Worm (Caenorhabditis elegans) whole organism, L2 larva: ENCODE results near the gene Y49F6B.6.

Experiments
- C34F6.9 ChIP-seq: fragments of 150-350 bp; optimal IDR thresholded peaks from 2 replicates; lab custom pipeline; 2014; ENCODE audit warnings: missing biosample characterization, missing genetic modification characterization
- F13H6.1 ChIP-seq: sonication (generic microtip); optimal IDR thresholded peaks from 2 replicates; lab custom pipeline; 2016; ENCODE audit warnings: missing genetic modification characterization, missing compliant biosample characterization
- aly-2 ChIP-seq: fragments of 150-350 bp; optimal IDR thresholded peaks from 2 replicates; lab custom pipeline; 2014; ENCODE audit warnings: missing biosample characterization, missing genetic modification characterization
- ceh-16 ChIP-seq: fragments of 150-350 bp; optimal IDR thresholded peaks from 2 replicates; lab custom pipeline; 2014; ENCODE audit warnings: missing biosample characterization, missing genetic modification characterization
- crh-2 ChIP-seq: sonication (generic microtip); optimal IDR thresholded peaks from 2 replicates; lab custom pipeline; 2017; ENCODE audit warnings: missing biosample characterization, missing genetic modification characterization
- egl-27 ChIP-seq: sonication (generic microtip); optimal IDR thresholded peaks from 3 replicates; lab custom pipeline; 2017; ENCODE audit warnings: missing biosample characterization, missing genetic modification reagents, missing genetic modification characterization
- fos-1 ChIP-seq: fragments of 150-350 bp; optimal IDR thresholded peaks from 2 replicates; lab custom pipeline; 2014; ENCODE audit warnings: missing biosample characterization, missing genetic modification characterization
- gmeb-1 ChIP-seq: fragments of 150-350 bp; optimal IDR thresholded peaks from 2 replicates; lab custom pipeline; 2014; ENCODE audit warnings: missing biosample characterization, missing genetic modification characterization
- lin-11 ChIP-seq: fragments of 150-350 bp; sonication (generic microtip); optimal IDR thresholded peaks from 2 replicates; lab custom pipeline; 2014; ENCODE audit warnings: missing biosample characterization, missing genetic modification characterization, inconsistent platforms, mixed read lengths
- lin-13 ChIP-seq: fragments of 150-350 bp; optimal IDR thresholded peaks from 2 replicates; lab custom pipeline; 2014; ENCODE audit warnings: missing biosample characterization, missing genetic modification reagents, missing genetic modification characterization
- lsy-2 ChIP-seq, 2 experiments: fragments of 150-350 bp in 1 of 2; sonication (generic microtip) in 1 of 2; optimal IDR thresholded peaks; 2 replicates each; lab custom pipeline; 2014 to 2017; ENCODE audit warnings: missing biosample characterization in 2 of 2, missing genetic modification characterization in 2 of 2
- mab-5 ChIP-seq: fragments of 150-350 bp; optimal IDR thresholded peaks from 2 replicates; lab custom pipeline; 2014; ENCODE audit warnings: missing biosample characterization, missing genetic modification characterization
- mbf-1 ChIP-seq: sonication (generic microtip); optimal IDR thresholded peaks from 2 replicates; lab custom pipeline; 2017; ENCODE audit warnings: missing biosample characterization, missing genetic modification characterization
- nhr-12 ChIP-seq: fragments of 150-350 bp; optimal IDR thresholded peaks from 2 replicates; lab custom pipeline; 2014; ENCODE audit warnings: missing biosample characterization, missing genetic modification characterization
- nhr-129 ChIP-seq: fragments of 150-350 bp; optimal IDR thresholded peaks from 2 replicates; lab custom pipeline; 2014; ENCODE audit warnings: missing biosample characterization, missing genetic modification characterization
- nhr-21 ChIP-seq: fragments of 150-350 bp; optimal IDR thresholded peaks from 2 replicates; lab custom pipeline; 2014; ENCODE audit warnings: missing biosample characterization, missing genetic modification characterization
- nhr-25 ChIP-seq: fragments of 150-350 bp; sonication (generic microtip); optimal IDR thresholded peaks from 3 replicates; lab custom pipeline; 2014; ENCODE audit warnings: missing biosample characterization, missing genetic modification characterization
- peb-1 ChIP-seq: fragments of 150-350 bp; optimal IDR thresholded peaks from 2 replicates; lab custom pipeline; 2014; ENCODE audit warnings: missing biosample characterization, missing genetic modification characterization
- skn-1 ChIP-seq: sonication (generic microtip); optimal IDR thresholded peaks from 2 replicates; lab custom pipeline; 2017; ENCODE audit warnings: missing biosample characterization, missing genetic modification characterization
- sma-3 ChIP-seq: sonication (generic microtip); optimal IDR thresholded peaks from 2 replicates; lab custom pipeline; 2016; ENCODE audit warnings: missing genetic modification reagents, missing genetic modification characterization, missing compliant biosample characterization
- sma-9 ChIP-seq, 2 experiments: fragments of 150-350 bp in 1 of 2; sonication (generic microtip) in 1 of 2; optimal IDR thresholded peaks; 2 replicates each; lab custom pipeline; 2014 to 2016; ENCODE audit warnings: missing genetic modification characterization in 2 of 2, mild to moderate bottlenecking in 1 of 2, missing biosample characterization in 1 of 2, missing compliant biosample characterization in 1 of 2, missing genetic modification reagents in 1 of 2, moderate library complexity in 1 of 2
- unc-55 ChIP-seq: fragments of 150-350 bp; sonication (generic microtip); optimal IDR thresholded peaks from 3 replicates; lab custom pipeline; 2014; ENCODE audit warnings: missing biosample characterization, missing genetic modification reagents, missing genetic modification characterization
- unc-62 ChIP-seq: fragments of 150-350 bp; optimal IDR thresholded peaks from 2 replicates; lab custom pipeline; 2014; ENCODE audit warnings: missing biosample characterization, missing genetic modification reagents, missing genetic modification characterization
- zag-1 ChIP-seq: fragments of 150-350 bp; optimal IDR thresholded peaks from 2 replicates; lab custom pipeline; 2014; ENCODE audit warnings: missing biosample characterization, missing genetic modification characterization
- ztf-1 ChIP-seq: fragments of 200-800 bp; sonication (Bioruptor generic); conservative IDR thresholded peaks from 2 replicates; pipeline ENCODE4 v1.3.6; 2022; ENCODE audit warnings: missing genetic modification characterization, missing compliant biosample characterization
- ztf-4 ChIP-seq: fragments of 150-350 bp; optimal IDR thresholded peaks from 2 replicates; lab custom pipeline; 2014; ENCODE audit warnings: missing biosample characterization, missing genetic modification characterization

Y49F6B.6 gene

ce11 chrII:3518961-3519544, 46.1 kb downstream of the Y49F6B.6 start, which contains the start of gene clec-126 (continued):
- TF ChIP-seq gmeb-1 (tag; lab: Kevin White, UChicago) (peak; percentile 72), unc-62 (GFP tag; lab: Kevin White, UChicago) (no peak), fos-1 (tag; lab: Kevin White, UChicago) (peak; percentile 77), mbf-1 (tag; lab: Kevin White, UChicago) (no peak), ztf-4 (peak; percentile 21), nhr-12 (tag; lab: Kevin White, UChicago) (no peak), mab-5 (tag; lab: Kevin White, UChicago) (peak; percentile 41), ceh-16 (peak; percentile 2), lin-13 (peak; percentile 81), nhr-21 (tag; lab: Kevin White, UChicago) (peak; percentile 80), egl-27 (tag; lab: Kevin White, UChicago) (peak; percentile 48), zag-1 (tag; lab: Kevin White, UChicago) (peak; percentile 15)

DNA sequence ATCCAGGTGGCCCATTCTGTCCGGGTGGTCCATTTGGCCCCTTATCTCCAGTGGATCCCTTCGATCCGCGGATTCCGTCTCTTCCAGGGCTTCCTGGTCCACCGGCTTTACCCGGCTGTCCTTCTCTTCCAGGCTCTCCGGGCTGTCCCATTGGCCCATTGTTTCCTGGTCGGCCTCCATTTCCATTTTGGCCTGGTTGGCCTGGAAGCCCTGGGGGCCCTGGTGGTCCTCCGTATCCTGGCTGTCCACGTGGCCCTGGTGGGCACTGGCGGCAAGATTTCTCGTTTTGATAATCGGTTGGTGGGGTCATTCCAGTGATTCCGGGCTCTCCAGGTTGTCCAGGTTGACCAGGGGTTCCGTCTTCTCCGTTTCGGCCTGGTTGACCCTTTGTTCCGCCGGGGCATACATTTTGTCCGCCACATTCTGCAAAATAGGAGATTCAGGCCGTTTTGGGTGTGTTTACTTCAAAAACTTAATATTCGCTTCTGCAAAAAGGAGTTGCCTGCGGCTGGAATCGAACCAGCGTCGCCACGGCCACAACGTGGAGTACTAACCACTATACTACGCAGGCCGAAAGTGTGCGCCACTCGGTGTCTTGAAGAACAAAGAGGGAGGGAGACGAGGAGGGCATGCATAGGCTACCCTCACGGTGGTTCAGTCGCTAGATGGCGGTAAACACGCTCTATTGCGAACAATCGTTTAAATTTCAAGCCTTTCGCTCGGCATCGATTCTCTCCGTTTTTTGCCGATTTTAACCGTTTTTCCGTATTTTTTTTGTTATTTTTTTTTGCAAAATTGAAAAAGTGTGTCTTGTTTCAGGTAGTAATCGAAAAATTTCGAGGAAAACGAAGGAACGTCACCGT, 48.3 kb downstream of the Y49F6B.6 start, which contains the start of gene W09G10.9:
W09G10.9 (plus strand) TSS at position 813 of the 863 bp plus-strand sequence.
- TF ChIP-seq sma-3 (peak; percentile 49), ztf-1 (GFP tag; lab: Robert Waterston, UW) (no peak), lin-11 (tag; lab: Kevin White, UChicago) (peak; percentile 12), lin-13 (peak; percentile 65), lsy-2 (tag; optimal IDR thresholded peaks at IDR 0.05; lab: Kevin White, UChicago) (peak; percentile 74 to 78), F13H6.1 (tag; lab: Kevin White, UChicago) (peak; percentile 45), sma-9 (GFP tag; optimal IDR thresholded peaks at IDR 0.05; lab: Kevin White, UChicago) (peak; percentile 62), sma-9 (tag; optimal IDR thresholded peaks at IDR 0.05; lab: Kevin White, UChicago) (no peak), ztf-4 (no peak), skn-1 (tag; lab: Kevin White, UChicago) (no peak), unc-55 (GFP tag; lab: Kevin White, UChicago) (peak; percentile 60), zag-1 (tag; lab: Kevin White, UChicago) (peak; percentile 64), nhr-25 (peak; percentile 15), fos-1 (tag; lab: Kevin White, UChicago) (peak; percentile 53), peb-1 (tag; lab: Kevin White, UChicago) (no peak), aly-2 (no peak), nhr-21 (tag; lab: Kevin White, UChicago) (no peak), ceh-16 (peak; percentile 24), C34F6.9 (tag; lab: Kevin White, UChicago) (peak; percentile 39), nhr-129 (tag; lab: Kevin White, UChicago) (peak; percentile 66), crh-2 (peak; percentile 60)
- TF ChIP-seq, all 48 proteins: peak for 14
